Worm (Caenorhabditis elegans) whole organism, mixed stage, embryonic: ENCODE data around the gene mks-3.

Experiments
- M03D4.4 ChIP-seq: sonication (generic microtip); optimal IDR thresholded peaks from 2 replicates; lab custom pipeline; 2017; ENCODE audit warnings: mild to moderate bottlenecking, missing genetic modification characterization, missing compliant biosample characterization
- bed-3 ChIP-seq: fragments of 200-800 bp; sonication (Bioruptor generic); optimal IDR thresholded peaks from 3 replicates; lab custom pipeline; 2018; ENCODE audit warnings: mild to moderate bottlenecking, missing genetic modification characterization, moderate library complexity, missing compliant biosample characterization
- ceh-39 ChIP-seq: fragments of 150-350 bp; optimal IDR thresholded peaks from 2 replicates; lab custom pipeline; 2014; ENCODE audit warnings: missing biosample characterization, missing genetic modification characterization
- ceh-43 ChIP-seq: fragments of 200-800 bp; sonication (Bioruptor generic); optimal IDR thresholded peaks from 2 replicates; lab custom pipeline; 2018; ENCODE audit warnings: mild to moderate bottlenecking, missing genetic modification characterization, moderate library complexity, missing compliant biosample characterization
- ceh-83 ChIP-seq: fragments of 200-800 bp; sonication (Bioruptor generic); optimal IDR thresholded peaks from 2 replicates; lab custom pipeline; 2018; ENCODE audit warnings: mild to moderate bottlenecking, missing genetic modification characterization, missing compliant biosample characterization
- ces-1 ChIP-seq: fragments of 150-350 bp; optimal IDR thresholded peaks from 2 replicates; lab custom pipeline; 2014; ENCODE audit warnings: missing biosample characterization, missing genetic modification reagents, missing genetic modification characterization
- cnd-1 ChIP-seq: fragments of 200-800 bp; sonication (Bioruptor generic); optimal IDR thresholded peaks from 2 replicates; lab custom pipeline; 2018; ENCODE audit warnings: mild to moderate bottlenecking, missing genetic modification characterization, missing compliant biosample characterization
- drap-1 ChIP-seq: fragments of 200-800 bp; sonication (Bioruptor generic); optimal IDR thresholded peaks from 3 replicates; lab custom pipeline; 2018; ENCODE audit warnings: mild to moderate bottlenecking, missing genetic modification characterization, missing compliant biosample characterization
- elt-1 ChIP-seq: sonication (generic microtip); optimal IDR thresholded peaks from 2 replicates; lab custom pipeline; 2017; ENCODE audit warnings: missing genetic modification characterization, mild to moderate bottlenecking, missing compliant biosample characterization, antibody characterized with exemption, moderate library complexity, borderline replicate concordance; ENCODE audit not compliant: insufficient read depth
- flh-1 ChIP-seq: fragments of 200-800 bp; sonication (Bioruptor generic); optimal IDR thresholded peaks from 2 replicates; lab custom pipeline; 2018; ENCODE audit warnings: mild to moderate bottlenecking, missing genetic modification characterization, moderate library complexity, missing compliant biosample characterization
- ham-2 ChIP-seq: fragments of 200-800 bp; sonication (Bioruptor generic); optimal IDR thresholded peaks from 2 replicates; lab custom pipeline; 2018; ENCODE audit warnings: mild to moderate bottlenecking, missing genetic modification characterization, missing compliant biosample characterization
- hlh-1 ChIP-seq: fragments of 150-350 bp; optimal IDR thresholded peaks from 2 replicates; lab custom pipeline; 2014; ENCODE audit warnings: missing biosample characterization, missing genetic modification reagents, missing genetic modification characterization
- lin-13 ChIP-seq: fragments of 150-350 bp; optimal IDR thresholded peaks from 2 replicates; lab custom pipeline; 2014; ENCODE audit warnings: missing biosample characterization, missing genetic modification characterization
- lin-32 ChIP-seq: fragments of 200-800 bp; sonication (Bioruptor generic); optimal IDR thresholded peaks from 2 replicates; lab custom pipeline; 2018; ENCODE audit warnings: mild to moderate bottlenecking, missing genetic modification characterization, missing compliant biosample characterization
- lsy-2 ChIP-seq: fragments of 150-350 bp; optimal IDR thresholded peaks from 2 replicates; lab custom pipeline; 2014; ENCODE audit warnings: missing biosample characterization, missing genetic modification characterization
- mab-5 ChIP-seq: fragments of 150-350 bp; optimal IDR thresholded peaks from 2 replicates; lab custom pipeline; 2014; ENCODE audit warnings: missing biosample characterization, missing genetic modification characterization
- mep-1 ChIP-seq: fragments of 150-350 bp; optimal IDR thresholded peaks from 2 replicates; lab custom pipeline; 2017; ENCODE audit warnings: missing biosample characterization, missing genetic modification reagents, missing genetic modification characterization, inconsistent platforms
- mls-2 ChIP-seq: sonication (generic microtip); optimal IDR thresholded peaks from 2 replicates; lab custom pipeline; 2016; ENCODE audit warnings: mild to moderate bottlenecking, missing genetic modification characterization, moderate library complexity, missing compliant biosample characterization
- nhr-12 ChIP-seq: fragments of 150-350 bp; optimal IDR thresholded peaks from 2 replicates; lab custom pipeline; 2014; ENCODE audit warnings: missing biosample characterization, missing genetic modification characterization
- nhr-2 ChIP-seq: fragments of 150-350 bp; optimal IDR thresholded peaks from 2 replicates; lab custom pipeline; 2014; ENCODE audit warnings: missing biosample characterization, missing genetic modification characterization
- nhr-237 ChIP-seq: fragments of 150-350 bp; optimal IDR thresholded peaks from 2 replicates; lab custom pipeline; 2014; ENCODE audit warnings: missing biosample characterization, missing genetic modification characterization
- nhr-28 ChIP-seq: fragments of 150-350 bp; optimal IDR thresholded peaks from 2 replicates; lab custom pipeline; 2014; ENCODE audit warnings: missing biosample characterization, missing genetic modification characterization
- nhr-76 ChIP-seq: sonication (generic microtip); optimal IDR thresholded peaks from 2 replicates; lab custom pipeline; 2017; ENCODE audit warnings: missing biosample characterization, missing genetic modification characterization
- pha-4 ChIP-seq: fragments of 150-350 bp; optimal IDR thresholded peaks from 2 replicates; lab custom pipeline; 2018; ENCODE audit warnings: missing biosample characterization, missing genetic modification reagents, missing genetic modification characterization
- sem-2 ChIP-seq: fragments of 200-800 bp; sonication (Bioruptor generic); optimal IDR thresholded peaks from 2 replicates; lab custom pipeline; 2018; ENCODE audit warnings: mild to moderate bottlenecking, missing genetic modification characterization, missing compliant biosample characterization
- sptf-1 ChIP-seq: sonication (generic microtip); optimal IDR thresholded peaks from 2 replicates; lab custom pipeline; 2017; ENCODE audit warnings: mild to moderate bottlenecking, missing genetic modification characterization, moderate library complexity, missing compliant biosample characterization
- tbx-8 ChIP-seq: fragments of 200-800 bp; sonication (Bioruptor generic); optimal IDR thresholded peaks from 2 replicates; lab custom pipeline; 2018; ENCODE audit warnings: mild to moderate bottlenecking, missing genetic modification characterization, moderate library complexity, missing compliant biosample characterization
- unc-120 ChIP-seq: sonication (generic microtip); optimal IDR thresholded peaks from 2 replicates; lab custom pipeline; 2017; ENCODE audit warnings: missing genetic modification characterization, missing compliant biosample characterization; ENCODE audit not compliant: poor library complexity, severe bottlenecking
- unc-39 ChIP-seq: fragments of 150-350 bp; optimal IDR thresholded peaks from 2 replicates; lab custom pipeline; 2014; ENCODE audit warnings: missing biosample characterization, missing genetic modification characterization
- unc-62 ChIP-seq: fragments of 150-350 bp; optimal IDR thresholded peaks from 2 replicates; lab custom pipeline; 2014; ENCODE audit warnings: missing biosample characterization, missing genetic modification reagents, missing genetic modification characterization
- zip-8 ChIP-seq: fragments of 150-350 bp; optimal IDR thresholded peaks from 2 replicates; lab custom pipeline; 2014; ENCODE audit warnings: missing biosample characterization, missing genetic modification characterization
- ztf-11 ChIP-seq: fragments of 150-350 bp; optimal IDR thresholded peaks from 2 replicates; lab custom pipeline; 2014; ENCODE audit warnings: missing biosample characterization, missing genetic modification characterization

mks-3 gene

DNA sequence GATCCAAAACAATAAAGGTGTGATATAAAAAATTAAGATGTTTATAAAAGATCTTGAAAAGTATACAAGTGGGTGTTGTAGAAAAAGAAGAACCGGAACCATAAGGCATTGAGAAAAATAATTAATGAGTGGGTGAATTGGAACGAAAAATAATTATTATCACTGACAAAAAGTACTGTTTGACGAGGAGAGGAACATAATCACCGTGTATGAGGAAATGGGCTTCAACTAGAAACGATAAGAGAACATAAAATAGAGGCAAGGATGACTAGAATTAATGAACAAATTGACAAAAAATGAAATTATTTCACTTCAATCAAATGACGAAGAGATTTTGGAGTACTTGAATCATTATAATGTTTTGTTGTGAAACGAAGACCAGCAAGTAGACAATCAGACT lies 34.8 kb upstream of the mks-3 start:
- no peak for TF ChIP-seq drap-1
- no peak for TF ChIP-seq pha-4 (tag; lab: Kevin White, UChicago)
- TF ChIP-seq unc-39 = no peak
- TF ChIP-seq hlh-1 (tag; lab: Kevin White, UChicago) = no peak
- TF ChIP-seq sem-2 (GFP tag; lab: Kevin White, UChicago) = no peak
- no peak for TF ChIP-seq nhr-76 (tag; lab: Kevin White, UChicago)
- no peak for TF ChIP-seq ces-1 (GFP tag; lab: Kevin White, UChicago)
- no peak for TF ChIP-seq lin-13 (tag; lab: Kevin White, UChicago)
- no peak for TF ChIP-seq ham-2 (GFP tag; lab: Kevin White, UChicago)
- TF ChIP-seq nhr-12 (tag; lab: Kevin White, UChicago) = no peak
- TF ChIP-seq mab-5 (tag; lab: Kevin White, UChicago) = no peak
- no peak for TF ChIP-seq mep-1 (tag; lab: Kevin White, UChicago)
- no peak for TF ChIP-seq nhr-28 (tag; lab: Kevin White, UChicago)
- TF ChIP-seq lin-32 (GFP tag; lab: Kevin White, UChicago) = no peak
- no peak for TF ChIP-seq ztf-11
- no peak for TF ChIP-seq ceh-39 (tag; lab: Kevin White, UChicago)
- TF ChIP-seq ceh-43 (GFP tag; lab: Kevin White, UChicago) = no peak
- TF ChIP-seq unc-62 (GFP tag; lab: Kevin White, UChicago) = no peak

ce11 chrII:7616141-7616540 lies 32.7 kb upstream of the mks-3 start, which contains the start of gene cdc-42:
cdc-42 (plus strand) TSS chrII:7616452.
- peak; percentile 11 for TF ChIP-seq ces-1 (GFP tag; lab: Kevin White, UChicago)
- TF ChIP-seq nhr-237 (tag; lab: Kevin White, UChicago) = no peak

DNA sequence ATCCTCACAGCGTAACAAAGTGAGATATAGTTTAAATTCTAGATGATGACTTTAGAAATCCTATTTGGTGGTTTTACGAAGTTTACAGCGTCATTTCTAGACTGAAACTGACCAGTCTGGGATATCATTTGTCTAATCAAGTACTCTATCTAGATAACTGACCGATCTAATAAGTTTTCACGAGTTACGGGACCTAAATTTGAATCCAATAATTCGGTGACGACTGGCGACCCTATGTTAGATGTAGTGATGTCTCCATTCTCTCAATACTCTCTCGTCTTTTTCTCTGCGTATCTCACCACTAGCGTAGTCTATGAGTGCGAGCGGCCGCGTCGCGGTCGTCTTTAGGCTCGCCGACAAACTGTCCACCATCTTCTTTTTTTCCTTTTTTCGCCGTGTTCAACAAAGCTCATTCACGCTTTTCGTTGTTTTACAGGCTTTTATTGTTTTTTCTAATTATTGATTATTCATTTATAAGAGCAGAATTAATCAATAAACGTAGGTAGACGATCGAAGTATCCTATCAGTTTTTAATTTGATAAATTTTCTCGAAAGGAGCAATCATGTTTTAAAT lies 31.9 kb upstream of the mks-3 start:
- TF ChIP-seq unc-120 (tag; lab: Kevin White, UChicago) = peak; percentile 25
- no peak for TF ChIP-seq ceh-43 (GFP tag; lab: Kevin White, UChicago)
- TF ChIP-seq bed-3 (GFP tag; lab: Kevin White, UChicago) = no peak
- TF ChIP-seq lsy-2 = peak; percentile 4
- no peak for TF ChIP-seq nhr-237 (tag; lab: Kevin White, UChicago)
- TF ChIP-seq lin-32 (GFP tag; lab: Kevin White, UChicago) = no peak
- no peak for TF ChIP-seq nhr-28 (tag; lab: Kevin White, UChicago)
- TF ChIP-seq lin-13 (tag; lab: Kevin White, UChicago) = no peak
- TF ChIP-seq mls-2 = no peak
- TF ChIP-seq cnd-1 (tag; lab: Kevin White, UChicago) = no peak
- TF ChIP-seq flh-1 (GFP tag; lab: Kevin White, UChicago) = no peak
- no peak for TF ChIP-seq sptf-1 (tag; lab: Kevin White, UChicago)
- TF ChIP-seq ces-1 (GFP tag; lab: Kevin White, UChicago) = peak; percentile 69
- TF ChIP-seq pha-4 (tag; lab: Kevin White, UChicago) = no peak
- TF ChIP-seq mep-1 (tag; lab: Kevin White, UChicago) = peak; percentile 42
- TF ChIP-seq zip-8 (tag; lab: Kevin White, UChicago) = no peak
- no peak for TF ChIP-seq nhr-2 (tag; lab: Kevin White, UChicago)
- TF ChIP-seq unc-62 (GFP tag; lab: Kevin White, UChicago) = no peak
- TF ChIP-seq mab-5 (tag; lab: Kevin White, UChicago) = no peak
- TF ChIP-seq hlh-1 (tag; lab: Kevin White, UChicago) = no peak
- no peak for TF ChIP-seq sem-2 (GFP tag; lab: Kevin White, UChicago)
- TF ChIP-seq tbx-8 = no peak
- no peak for TF ChIP-seq elt-1 (tag; lab: Kevin White, UChicago)
- TF ChIP-seq ztf-11 = no peak
- TF ChIP-seq nhr-76 (tag; lab: Kevin White, UChicago) = no peak
- TF ChIP-seq unc-39 = no peak
- TF ChIP-seq ceh-39 (tag; lab: Kevin White, UChicago) = peak; percentile 14
- TF ChIP-seq M03D4.4 (tag; lab: Kevin White, UChicago) = no peak

DNA sequence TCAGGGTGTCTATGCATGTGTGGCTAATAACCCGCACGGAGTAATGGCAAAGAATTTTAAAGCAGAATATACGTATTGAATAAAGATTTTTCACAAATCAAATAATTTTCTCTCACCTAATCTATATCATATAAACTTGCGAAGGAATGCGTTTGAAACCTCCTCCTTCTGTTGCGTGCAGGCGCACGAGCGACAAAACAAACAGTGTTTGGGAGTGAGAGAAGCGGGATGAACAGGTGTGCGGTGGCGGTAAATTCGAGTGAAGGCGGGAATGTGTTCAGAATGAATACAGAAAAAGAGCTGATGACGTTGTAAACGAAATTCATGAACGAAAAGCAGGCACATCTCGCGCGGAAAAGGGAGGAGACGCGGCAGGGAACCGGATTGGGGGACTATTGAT lies 30.9 kb upstream of the mks-3 start:
- TF ChIP-seq M03D4.4 (tag; lab: Kevin White, UChicago) (no peak), mab-5 (tag; lab: Kevin White, UChicago) (no peak), elt-1 (tag; lab: Kevin White, UChicago) (no peak), ceh-83 (GFP tag; lab: Kevin White, UChicago) (no peak), unc-39 (no peak), lin-32 (GFP tag; lab: Kevin White, UChicago) (peak; percentile 10), nhr-237 (tag; lab: Kevin White, UChicago) (no peak), sptf-1 (tag; lab: Kevin White, UChicago) (no peak), hlh-1 (tag; lab: Kevin White, UChicago) (peak; percentile 64)
